Worm (Caenorhabditis elegans) whole organism, L4 larva: ENCODE data around the gene Y54G11A.9.

ENCODE experiments used
- T26A8.4 ChIP-seq: fragments of 200-800 bp; sonication (Bioruptor generic); IDR thresholded peaks from 2 replicates; pipeline ENCODE4 v1.3.6; 2022; ENCODE audit warnings: missing genetic modification characterization, missing compliant biosample characterization
- Y105C5A.15 ChIP-seq: fragments of 200-800 bp; sonication (Bioruptor generic); IDR thresholded peaks from 2 replicates; pipeline ENCODE4 v1.3.6; 2022; ENCODE audit warnings: missing genetic modification characterization, missing compliant biosample characterization
- Y48G9A.11 ChIP-seq: fragments of 200-800 bp; sonication (Bioruptor generic); IDR thresholded peaks from 2 replicates; pipeline ENCODE4 v1.3.6; 2022; ENCODE audit warnings: missing genetic modification reagents, missing genetic modification characterization, missing compliant biosample characterization
- Y5F2A.4 ChIP-seq: fragments of 200-800 bp; sonication (Bioruptor generic); optimal IDR thresholded peaks from 2 replicates; lab custom pipeline; 2018; ENCODE audit warnings: mild to moderate bottlenecking, missing genetic modification characterization, missing compliant biosample characterization
- aha-1 ChIP-seq: fragments of 150-350 bp; peaks from one replicate; lab custom pipeline; 2014; ENCODE audit warnings: missing biosample characterization, missing genetic modification characterization
- aly-2 ChIP-seq: sonication (generic microtip); optimal IDR thresholded peaks from 2 replicates; lab custom pipeline; 2018; ENCODE audit warnings: missing biosample characterization, missing genetic modification characterization
- ama-1 ChIP-seq: fragments of 150-350 bp; optimal IDR thresholded peaks from 2 replicates; lab custom pipeline; 2014; ENCODE audit warnings: inconsistent platforms, mixed read lengths
- ceh-44 ChIP-seq: fragments of 200-800 bp; sonication (Bioruptor generic); IDR thresholded peaks from 2 replicates; pipeline ENCODE4 v1.3.6; 2022; ENCODE audit warnings: missing genetic modification reagents, missing genetic modification characterization, missing compliant biosample characterization
- ceh-62 ChIP-seq: sonication (generic microtip); optimal IDR thresholded peaks from 2 replicates; lab custom pipeline; 2017; ENCODE audit warnings: missing biosample characterization, missing genetic modification characterization
- ceh-82 ChIP-seq: sonication (generic microtip); optimal IDR thresholded peaks from 2 replicates; lab custom pipeline; 2017; ENCODE audit warnings: missing biosample characterization, missing genetic modification characterization
- ces-1 ChIP-seq: fragments of 150-350 bp; sonication (generic microtip); optimal IDR thresholded peaks from 4 replicates; lab custom pipeline; 2014; ENCODE audit warnings: missing biosample characterization, missing genetic modification reagents, missing genetic modification characterization
- ctbp-1 ChIP-seq: fragments of 200-800 bp; sonication (Bioruptor generic); IDR thresholded peaks from 2 replicates; pipeline ENCODE4 v1.3.6; 2022; ENCODE audit warnings: missing genetic modification reagents, missing genetic modification characterization, missing compliant biosample characterization
- daf-12 ChIP-seq: fragments of 150-350 bp; optimal IDR thresholded peaks from 2 replicates; lab custom pipeline; 2014; ENCODE audit warnings: missing biosample characterization, missing genetic modification reagents, missing genetic modification characterization
- dve-1 ChIP-seq: sonication (generic microtip); optimal IDR thresholded peaks from 2 replicates; lab custom pipeline; 2017; ENCODE audit warnings: antibody characterized with exemption, mild to moderate bottlenecking, missing genetic modification characterization, missing compliant biosample characterization; ENCODE audit not compliant: insufficient read depth
- egl-43 ChIP-seq: fragments of 200-800 bp; sonication (Bioruptor generic); IDR thresholded peaks from 2 replicates; pipeline ENCODE4 v1.3.6; 2022; ENCODE audit warnings: missing genetic modification reagents, missing genetic modification characterization, missing compliant biosample characterization
- hlh-11 ChIP-seq: fragments of 200-800 bp; sonication (Bioruptor generic); optimal IDR thresholded peaks from 2 replicates; lab custom pipeline; 2018; ENCODE audit warnings: mild to moderate bottlenecking, missing genetic modification characterization, missing compliant biosample characterization
- hlh-30 ChIP-seq: sonication (generic microtip); optimal IDR thresholded peaks from 2 replicates; lab custom pipeline; 2017; ENCODE audit warnings: antibody characterized with exemption, mild to moderate bottlenecking, missing genetic modification characterization, missing compliant biosample characterization; ENCODE audit not compliant: insufficient read depth
- lim-7 ChIP-seq: fragments of 200-800 bp; sonication (Bioruptor generic); IDR thresholded peaks from 2 replicates; pipeline ENCODE4 v1.3.6; 2022; ENCODE audit warnings: missing genetic modification characterization, missing compliant biosample characterization
- lin-13 ChIP-seq: fragments of 150-350 bp; optimal IDR thresholded peaks from 2 replicates; lab custom pipeline; 2014; ENCODE audit warnings: missing biosample characterization, missing genetic modification reagents, missing genetic modification characterization
- lin-15B ChIP-seq: fragments of 150-350 bp; sonication (generic microtip); optimal IDR thresholded peaks from 3 replicates; lab custom pipeline; 2014; ENCODE audit warnings: missing biosample characterization, missing genetic modification characterization
- lin-38 ChIP-seq: fragments of 200-800 bp; sonication (Bioruptor generic); IDR thresholded peaks from 2 replicates; pipeline ENCODE4 v1.3.6; 2022; ENCODE audit warnings: missing genetic modification reagents, missing genetic modification characterization, missing compliant biosample characterization
- lin-39 ChIP-seq: fragments of 150-350 bp; optimal IDR thresholded peaks from 2 replicates; lab custom pipeline; 2014; ENCODE audit warnings: missing biosample characterization, missing genetic modification reagents, missing genetic modification characterization
- lir-3 ChIP-seq: sonication (generic microtip); optimal IDR thresholded peaks from 2 replicates; lab custom pipeline; 2016; ENCODE audit warnings: mild to moderate bottlenecking, missing genetic modification characterization, missing compliant biosample characterization
- madf-5 ChIP-seq, 2 experiments: fragments of 200-800 bp; sonication (Bioruptor generic); IDR thresholded peaks; 2 replicates each; pipeline ENCODE4 v1.3.6; 2022; ENCODE audit warnings: missing compliant biosample characterization in 2 of 2, missing genetic modification characterization in 2 of 2
- mes-2 ChIP-seq: sonication (generic microtip); optimal IDR thresholded peaks from 2 replicates; lab custom pipeline; 2016; ENCODE audit warnings: missing genotype, mild to moderate bottlenecking, missing genetic modification characterization, missing compliant biosample characterization; ENCODE audit not compliant: poor library complexity, severe bottlenecking
- nhr-111 ChIP-seq: fragments of 200-800 bp; sonication (Bioruptor generic); optimal IDR thresholded peaks from 2 replicates; lab custom pipeline; 2018; ENCODE audit warnings: mild to moderate bottlenecking, missing genetic modification characterization, missing compliant biosample characterization
- nhr-25 ChIP-seq: sonication (generic microtip); optimal IDR thresholded peaks from 2 replicates; lab custom pipeline; 2017; ENCODE audit warnings: missing genetic modification characterization, mild to moderate bottlenecking, missing compliant biosample characterization, antibody characterized with exemption, moderate library complexity, borderline replicate concordance; ENCODE audit not compliant: insufficient read depth
- pha-4 ChIP-seq, 2 experiments: fragments of 150-350 bp in 1 of 2; fragments of 200-800 bp in 1 of 2; sonication (Bioruptor generic) in 1 of 2; IDR thresholded peaks in 1 of 2; optimal IDR thresholded peaks in 1 of 2; 2 replicates each; pipeline versions ENCODE4 v1.3.6 to Lab custom; 2014 to 2022; ENCODE audit warnings: missing genetic modification characterization in 2 of 2, missing genetic modification reagents in 2 of 2, missing biosample characterization in 1 of 2, missing compliant biosample characterization in 1 of 2
- php-3 ChIP-seq: fragments of 200-800 bp; sonication (Bioruptor generic); IDR thresholded peaks from 2 replicates; pipeline ENCODE4 v1.3.6; 2022; ENCODE audit warnings: missing genetic modification reagents, missing genetic modification characterization, missing compliant biosample characterization
- pqm-1 ChIP-seq: sonication (generic microtip); optimal IDR thresholded peaks from 2 replicates; lab custom pipeline; 2017; ENCODE audit warnings: missing biosample characterization, missing genetic modification characterization
- rbr-2 ChIP-seq: sonication (generic microtip); optimal IDR thresholded peaks from 2 replicates; lab custom pipeline; 2016; ENCODE audit warnings: missing genotype, missing genetic modification characterization, missing compliant biosample characterization
- set-16 ChIP-seq: fragments of 200-800 bp; sonication (Bioruptor generic); IDR thresholded peaks from 2 replicates; pipeline ENCODE4 v1.3.6; 2022; ENCODE audit warnings: missing genetic modification reagents, missing genetic modification characterization, missing compliant biosample characterization
- skn-1 ChIP-seq: fragments of 150-350 bp; optimal IDR thresholded peaks from 2 replicates; lab custom pipeline; 2014; ENCODE audit warnings: missing biosample characterization, missing genetic modification characterization
- snpc-1.2 ChIP-seq: fragments of 200-800 bp; sonication (Bioruptor generic); IDR thresholded peaks from 2 replicates; pipeline ENCODE4 v1.3.6; 2022; ENCODE audit warnings: missing genetic modification reagents, missing genetic modification characterization, missing compliant biosample characterization
- spr-1 ChIP-seq: sonication (generic microtip); optimal IDR thresholded peaks from 2 replicates; lab custom pipeline; 2016; ENCODE audit warnings: mild to moderate bottlenecking, missing genetic modification characterization, missing compliant biosample characterization
- tag-97 ChIP-seq: fragments of 200-800 bp; sonication (Bioruptor generic); IDR thresholded peaks from 2 replicates; pipeline ENCODE4 v1.3.6; 2022; ENCODE audit warnings: missing genetic modification characterization, missing compliant biosample characterization
- unc-39 ChIP-seq: sonication (generic microtip); optimal IDR thresholded peaks from 2 replicates; lab custom pipeline; 2017; ENCODE audit warnings: missing biosample characterization, missing genetic modification characterization
- zfp-2 ChIP-seq: sonication (generic microtip); optimal IDR thresholded peaks from 2 replicates; lab custom pipeline; 2016; ENCODE audit warnings: mild to moderate bottlenecking, missing genetic modification characterization, missing compliant biosample characterization

The Y54G11A.9 gene

ce11 chrII:14349356-14349923 lies 3.2 kb upstream of the Y54G11A.9 start, which contains the start of the genes Y54G11A.17, lin-7 and elof-1 (continued):
- TF ChIP-seq ceh-62 (no peak), lir-3 (tag; lab: Kevin White, UChicago) (no peak), hlh-30 (peak; percentile 92), dve-1 (tag; lab: Kevin White, UChicago) (peak; percentile 87), pqm-1 (tag; lab: Kevin White, UChicago) (no peak), daf-12 (no peak), ces-1 (no peak), zfp-2 (tag; lab: Kevin White, UChicago) (peak; percentile 68), spr-1 (tag; lab: Kevin White, UChicago) (peak; percentile 17), pha-4 (GFP tag; IDR thresholded peaks at IDR 0.05; lab: Robert Waterston, UW) (peak; percentile 31; the same call in 1 of the 2 replicates), pha-4 (tag; optimal IDR thresholded peaks at IDR 0.05; lab: Kevin White, UChicago) (peak; percentile 93), nhr-25 (peak; percentile 65), nhr-111 (GFP tag; lab: Kevin White, UChicago) (no peak), ctbp-1 (0 out of 2 replicates have a peak, but pooled peaks have one; percentile 13), snpc-1.2 (GFP tag; lab: Robert Waterston, UW) (no peak)

- TF ChIP-seq set-16 (GFP tag; lab: Robert Waterston, UW) (peak; percentile 31; the same call in 1 of the 2 replicates), Y48G9A.11 (GFP tag; lab: Robert Waterston, UW) (0 out of 2 replicates have a peak, but pooled peaks have one; percentile 55)
Observed at ce11 chrII:14344166-14344565, 2.1 kb downstream of the Y54G11A.9 start, which contains the start of gene ddl-3. Gene ddl-3, minus strand, starts transcription at chrII:14344454.

- peak; percentile 39; the same call in 1 of the 2 replicates for TF ChIP-seq lin-38
- TF ChIP-seq nhr-111 (GFP tag; lab: Kevin White, UChicago): no peak
- TF ChIP-seq lin-13: no peak
- TF ChIP-seq lin-39: no peak
- TF ChIP-seq aly-2 (tag; lab: Kevin White, UChicago): no peak
- no peak for TF ChIP-seq lim-7 (GFP tag; lab: Robert Waterston, UW)
- TF ChIP-seq lin-15B (tag; lab: Kevin White, UChicago): no peak
- TF ChIP-seq ceh-82 (tag; lab: Kevin White, UChicago): no peak
- TF ChIP-seq php-3 (GFP tag; lab: Robert Waterston, UW): no peak
- peak; percentile 27 for TF ChIP-seq mes-2 (tag; lab: Kevin White, UChicago)
- no peak for TF ChIP-seq Y5F2A.4 (GFP tag; lab: Kevin White, UChicago)
- TF ChIP-seq tag-97 (GFP tag; lab: Robert Waterston, UW): no peak
- no peak for TF ChIP-seq ama-1 (lab: Kevin White, UChicago)
Observed at ce11 chrII:14321225-14321624, 25.0 kb downstream of the Y54G11A.9 start.

- TF ChIP-seq set-16 (GFP tag; lab: Robert Waterston, UW) (peak; percentile 95), aha-1 (peak; percentile 4), skn-1 (tag; lab: Kevin White, UChicago) (no peak), hlh-11 (tag; lab: Kevin White, UChicago) (no peak), madf-5 (GFP tag; IDR thresholded peaks at IDR 0.05; lab: Robert Waterston, UW) (0 out of 4 replicates have a peak, but pooled peaks of 1 of the 2 experiments have one; percentile 12)
Observed at ce11 chrII:14319227-14319626, 27.0 kb downstream of the Y54G11A.9 start.

ce11 chrII:14318027-14318426 lies 28.2 kb downstream of the Y54G11A.9 start, which contains the start of gene Y54G11A.14:
Gene Y54G11A.14, plus strand, starts transcription at chrII:14318158.
- TF ChIP-seq Y5F2A.4 (GFP tag; lab: Kevin White, UChicago) (no peak), aha-1 (peak; percentile 11), unc-39 (tag; lab: Kevin White, UChicago) (no peak), rbr-2 (tag; lab: Kevin White, UChicago) (no peak), T26A8.4 (GFP tag; lab: Robert Waterston, UW) (no peak), egl-43 (GFP tag; lab: Robert Waterston, UW) (0 out of 2 replicates have a peak, but pooled peaks have one; percentile 22), set-16 (GFP tag; lab: Robert Waterston, UW) (peak; percentile 84), ceh-44 (GFP tag; lab: Robert Waterston, UW) (no peak), tag-97 (GFP tag; lab: Robert Waterston, UW) (no peak), Y105C5A.15 (GFP tag; lab: Robert Waterston, UW) (0 out of 2 replicates have a peak, but pooled peaks have one; percentile 20), daf-12 (no peak)
- TF ChIP-seq, all 104 proteins: peak for 4
